Fruit fly (Drosophila melanogaster): Measurements from ENCODE around the gene Mettl2.

The Mettl2 gene

DNA sequence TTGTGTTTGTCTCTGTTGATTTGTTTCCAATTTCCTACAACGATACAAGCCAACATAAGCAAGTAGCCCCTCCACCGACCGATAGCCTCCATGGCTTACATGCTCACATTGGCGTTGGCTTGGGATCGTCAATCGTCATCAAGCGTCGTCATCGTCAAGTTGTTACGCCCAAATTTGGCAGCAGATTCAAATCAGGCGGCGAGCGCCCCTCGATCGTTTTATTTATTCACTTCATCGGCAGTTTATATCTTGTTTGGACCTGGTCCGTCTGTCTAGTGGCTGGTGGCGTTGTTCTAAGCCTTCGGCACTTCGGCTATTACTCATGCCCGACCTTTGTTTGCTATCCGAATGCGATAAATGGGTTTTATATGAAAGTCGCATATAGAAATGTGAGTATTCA lies 48.8 kb downstream of the Mettl2 start:
- TF ChIP-seq CG8159 (tag; optimal IDR thresholded peaks at IDR 0.05) (no peak), CG4496 (GFP tag; IDR thresholded peaks at IDR 0.05) (no peak), CG14655 (GFP tag; optimal IDR thresholded peaks at IDR 0.05) (no peak), Pif1A (GFP tag; optimal IDR thresholded peaks at IDR 0.05) (no peak), CG9948 (tag; optimal IDR thresholded peaks at IDR 0.05) (no peak), Ets98B (GFP tag; IDR thresholded peaks at IDR 0.05) (no peak), EcR (GFP tag; optimal IDR thresholded peaks at IDR 0.05) (no peak), CG8301 (tag; optimal IDR thresholded peaks at IDR 0.05) (no peak)

Measured in whole organism, pupa.